Fruit fly (Drosophila melanogaster): ENCODE measurements around the gene CCT2.

Gene CCT2

DNA sequence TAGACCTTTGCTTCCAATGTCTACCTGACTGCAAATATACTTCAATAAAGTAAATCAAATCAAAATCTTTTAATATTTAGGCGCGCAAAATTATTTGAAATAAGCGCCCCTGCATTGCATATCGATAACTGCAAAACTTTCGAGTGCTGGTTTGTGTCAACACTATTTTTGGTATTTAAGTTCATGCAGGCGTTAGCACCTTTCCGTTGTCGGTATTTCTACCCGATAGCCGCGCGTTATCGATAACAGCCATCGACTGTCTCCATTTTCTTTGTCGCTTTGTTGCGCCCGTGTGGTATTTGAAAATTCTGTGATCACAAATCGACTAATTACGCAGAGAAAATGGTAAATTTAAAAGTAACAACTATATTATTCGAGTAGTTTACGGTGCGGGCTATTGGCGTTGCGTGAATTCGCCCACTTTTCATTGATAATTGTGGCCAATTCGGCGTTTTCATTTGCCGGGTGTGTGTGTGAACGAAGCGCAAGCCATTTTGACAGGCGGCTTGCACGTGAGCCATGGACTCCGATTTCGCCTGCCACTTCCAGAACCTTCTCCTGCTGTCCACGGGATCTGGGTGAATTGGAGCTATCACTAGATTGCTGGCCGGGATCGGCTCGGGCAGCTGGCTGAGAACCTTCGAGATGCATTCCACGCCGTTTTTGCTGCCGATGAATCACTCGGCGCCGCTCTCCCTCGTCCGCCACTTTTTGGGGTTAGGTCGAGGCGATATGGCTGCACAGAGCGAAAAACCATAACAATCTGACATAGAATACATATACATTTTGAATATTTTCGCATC, at the start of gene CCT2 (continued):
- TF ChIP-seq CG11504 (tag; optimal IDR thresholded peaks at IDR 0.05) (no peak), Ravus (GFP tag; IDR thresholded peaks at IDR 0.05) (no peak), CG32532 (GFP tag; IDR thresholded peaks at IDR 0.05) (no peak), Oli (tag; optimal IDR thresholded peaks at IDR 0.05) (no peak), otp (GFP tag; IDR thresholded peaks at IDR 0.05) (no peak), CG2199 (GFP tag; IDR thresholded peaks at IDR 0.05) (no peak), tll (GFP tag; optimal IDR thresholded peaks at IDR 0.05) (no peak), CG2889 (GFP tag; IDR thresholded peaks at IDR 0.05) (no peak), sob (GFP tag; IDR thresholded peaks at IDR 0.05) (no peak), CG7372 (GFP tag; IDR thresholded peaks at IDR 0.05) (no peak), Side (GFP tag; optimal IDR thresholded peaks at IDR 0.05) (no peak), crc (GFP tag; optimal IDR thresholded peaks at IDR 0.05) (no peak), Opbp (GFP tag; IDR thresholded peaks at IDR 0.05; ENCODE audit: partially characterized antibody) (peak; percentile 73), btn (GFP tag; optimal IDR thresholded peaks at IDR 0.05) (no peak), oc (tag; optimal IDR thresholded peaks at IDR 0.05) (no peak), Doc2 (GFP tag; IDR thresholded peaks at IDR 0.05) (no peak), Hey (tag; optimal IDR thresholded peaks at IDR 0.05) (no peak), Nf-YA (GFP tag; IDR thresholded peaks at IDR 0.05) (no peak), Elba2 (GFP tag; optimal IDR thresholded peaks at IDR 0.05) (no peak), CG14441 (GFP tag; IDR thresholded peaks at IDR 0.05) (no peak), bbx (GFP tag; IDR thresholded peaks at IDR 0.05; ENCODE audit: partially characterized antibody) (peak; percentile 71), vvl (GFP tag; IDR thresholded peaks at IDR 0.05) (no peak), CG10147 (GFP tag; optimal IDR thresholded peaks at IDR 0.05) (no peak), ftz-f1 (GFP tag; optimal IDR thresholded peaks at IDR 0.05) (no peak), CkIIα-i1 (GFP tag; IDR thresholded peaks at IDR 0.05) (no peak), BEAF-32 (GFP tag; optimal IDR thresholded peaks at IDR 0.05) (peak; percentile 69), jumu (GFP tag; optimal IDR thresholded peaks at IDR 0.05) (no peak), ci (GFP tag; IDR thresholded peaks at IDR 0.05) (0 out of 3 replicates have a peak, but pooled peaks have one; percentile 14), CG17186 (GFP tag; optimal IDR thresholded peaks at IDR 0.05) (peak; percentile 59), CG3838 (GFP tag; optimal IDR thresholded peaks at IDR 0.05) (no peak), HmgZ (tag; optimal IDR thresholded peaks at IDR 0.05) (no peak), CG8924 (tag; optimal IDR thresholded peaks at IDR 0.05) (no peak), mirr (GFP tag; optimal IDR thresholded peaks at IDR 0.05) (no peak), CG11398 (GFP tag; optimal IDR thresholded peaks at IDR 0.05) (no peak), cas (GFP tag; IDR thresholded peaks at IDR 0.05) (no peak), slp2 (GFP tag; optimal IDR thresholded peaks at IDR 0.05) (no peak), MESR4 (GFP tag; optimal IDR thresholded peaks at IDR 0.05) (peak; percentile 84)

- TF ChIP-seq pita (GFP tag; optimal IDR thresholded peaks at IDR 0.05) (peak; percentile 73), sd (tag; optimal IDR thresholded peaks at IDR 0.05) (peak; percentile 22), stwl (tag; optimal IDR thresholded peaks at IDR 0.05) (peak; percentile 34), pzg (GFP tag; optimal IDR thresholded peaks at IDR 0.05) (peak; percentile 21), CG6765 (GFP tag; optimal IDR thresholded peaks at IDR 0.05) (no peak), vvl (GFP tag; IDR thresholded peaks at IDR 0.05) (0 out of 2 replicates have a peak, but pooled peaks have one; percentile 14), CG2116 (GFP tag; optimal IDR thresholded peaks at IDR 0.05) (peak; percentile 6), D19A (tag; optimal IDR thresholded peaks at IDR 0.05) (no peak), Myb (GFP tag; optimal IDR thresholded peaks at IDR 0.05) (peak; percentile 38), Nf-YC (tag; optimal IDR thresholded peaks at IDR 0.05) (peak; percentile 8), gfzf (GFP tag; optimal IDR thresholded peaks at IDR 0.05) (peak; percentile 36), HLH3B (GFP tag; IDR thresholded peaks at IDR 0.05) (no peak), E2f2 (GFP tag; IDR thresholded peaks at IDR 0.05) (peak; percentile 63), Ets97D (GFP tag; optimal IDR thresholded peaks at IDR 0.05) (peak; percentile 42), Lhr (GFP tag; optimal IDR thresholded peaks at IDR 0.05) (peak; percentile 28), wek (GFP tag; optimal IDR thresholded peaks at IDR 0.05) (no peak)
These were observed 48.5 kb upstream of the CCT2 start for dm6 chrX:9040855-9041254.
